Worm (Caenorhabditis elegans): ENCODE measurements around the gene ZK1290.14.

Gene ZK1290.14

ce11 chrII:7555454-7555853 lies at the start of gene ZK1290.14:
Gene ZK1290.14 (minus strand): TSS chrII:7555592.
- TF ChIP-seq him-1 (tag; optimal IDR thresholded peaks at IDR 0.05) (no peak), dao-5 (tag; optimal IDR thresholded peaks at IDR 0.05) (no peak), W03F9.2 (tag; optimal IDR thresholded peaks at IDR 0.05) (no peak)

DNA sequence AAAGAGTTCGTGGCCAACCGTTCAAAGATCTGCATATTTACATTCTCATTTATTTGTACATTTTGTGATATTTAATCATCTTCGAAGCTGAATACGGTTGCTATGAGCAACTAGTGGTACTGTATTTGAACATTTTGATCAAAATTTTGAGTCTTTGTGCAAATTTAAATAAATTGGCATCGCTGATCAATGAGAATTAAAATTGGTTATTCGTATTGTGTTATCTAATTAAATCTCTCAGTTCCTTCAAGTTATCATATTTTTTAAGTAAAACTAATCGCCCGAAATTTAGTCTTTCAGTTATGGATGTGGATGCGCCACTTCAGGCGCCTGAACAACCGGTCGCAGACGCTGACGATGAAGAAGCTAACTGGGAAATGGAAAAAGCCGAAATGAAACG lies 44.0 kb upstream of the ZK1290.14 start, which contains the start of gene npp-21:
TSS of gene npp-21 (plus strand) at position 301 of the 400 bp plus-strand sequence.
- TF ChIP-seq dao-5 (tag; optimal IDR thresholded peaks at IDR 0.05) (no peak), W03F9.2 (tag; optimal IDR thresholded peaks at IDR 0.05) (no peak), him-1 (tag; optimal IDR thresholded peaks at IDR 0.05) (no peak)

DNA sequence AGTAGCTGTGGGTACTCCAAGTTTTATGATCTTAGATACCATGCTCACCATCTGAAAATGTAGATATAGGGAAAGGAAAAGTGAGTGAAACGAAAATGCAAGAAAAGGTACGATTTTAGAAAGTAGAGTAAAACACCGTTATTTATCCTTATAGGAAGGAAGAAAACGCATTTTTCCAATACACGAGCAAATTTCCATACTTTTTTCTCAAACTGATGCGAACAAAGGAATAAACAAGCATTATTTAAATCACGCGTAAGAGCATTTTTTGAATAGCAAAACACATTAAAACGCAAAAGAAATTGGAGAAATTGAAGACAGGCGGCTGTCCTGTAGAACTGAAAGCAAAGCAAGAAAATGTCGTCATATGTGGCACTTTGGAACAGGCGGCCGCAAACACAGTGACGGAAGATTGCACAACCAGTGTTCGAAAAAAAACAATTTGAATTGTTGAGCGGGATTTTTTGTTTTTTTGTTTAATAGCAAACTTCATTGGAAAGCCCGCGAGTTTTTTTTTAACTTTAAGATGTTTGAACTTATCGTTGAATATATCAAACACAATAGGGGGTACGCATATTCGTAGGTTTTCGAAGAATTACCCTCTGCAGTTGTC lies 43.4 kb upstream of the ZK1290.14 start, which contains the start of gene pgam-5:
TSS of gene pgam-5 (minus strand) at position 51 of the 613 bp plus-strand sequence.
- no peak for TF ChIP-seq dao-5 (tag; optimal IDR thresholded peaks at IDR 0.05)
- TF ChIP-seq W03F9.2 (tag; optimal IDR thresholded peaks at IDR 0.05): no peak
- no peak for TF ChIP-seq him-1 (tag; optimal IDR thresholded peaks at IDR 0.05)

- TF ChIP-seq W03F9.2 (tag; optimal IDR thresholded peaks at IDR 0.05) (no peak), dao-5 (tag; optimal IDR thresholded peaks at IDR 0.05) (no peak), him-1 (tag; optimal IDR thresholded peaks at IDR 0.05) (no peak)
These were observed 39.4 kb upstream of the ZK1290.14 start, which contains the start of gene syd-1 for ce11 chrII:7594812-7595211. Gene syd-1 (minus strand): TSS chrII:7594912.

DNA sequence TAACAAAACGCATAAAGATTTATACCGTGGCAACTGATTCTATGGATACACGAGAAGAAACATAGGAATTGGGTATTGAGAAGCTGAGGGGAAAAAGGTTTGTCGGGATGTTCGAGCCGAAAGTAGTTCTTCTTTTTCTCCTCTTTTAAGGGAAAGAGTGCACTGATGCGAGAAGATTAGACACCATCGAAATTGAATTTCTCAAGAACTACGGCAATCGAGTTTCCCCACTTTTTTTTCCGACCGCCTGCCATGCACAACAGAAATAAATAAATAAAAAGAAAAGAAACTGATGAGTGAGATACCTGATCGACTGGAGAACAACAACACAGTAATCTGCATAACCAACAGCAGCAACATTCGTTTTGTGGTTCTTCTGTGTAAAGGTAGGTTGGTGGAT lies 38.9 kb upstream of the ZK1290.14 start:
- TF ChIP-seq W03F9.2 (tag; optimal IDR thresholded peaks at IDR 0.05): no peak

DNA sequence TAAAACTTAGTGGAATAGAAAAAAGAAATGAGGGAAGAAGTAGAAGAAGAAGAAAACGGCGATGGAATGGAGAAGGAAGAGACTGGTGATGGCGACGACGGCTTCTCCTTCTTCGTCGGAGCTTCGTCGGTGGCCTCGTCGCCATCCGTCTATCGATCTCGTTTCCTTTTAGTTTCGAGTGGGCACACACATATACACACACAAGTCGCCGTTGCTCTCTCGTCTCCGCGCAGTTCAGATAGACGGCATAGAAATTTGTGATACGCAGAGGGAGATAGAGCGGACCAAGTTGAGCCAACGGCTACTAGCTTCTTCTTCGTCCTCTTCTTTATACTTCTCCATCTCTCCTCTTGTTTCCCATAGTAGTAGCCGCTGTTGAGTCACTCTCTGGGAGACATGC lies 37.8 kb upstream of the ZK1290.14 start:
- no peak for TF ChIP-seq W03F9.2 (tag; optimal IDR thresholded peaks at IDR 0.05)
- peak; percentile 21 for TF ChIP-seq him-1 (tag; optimal IDR thresholded peaks at IDR 0.05)
- TF ChIP-seq dao-5 (tag; optimal IDR thresholded peaks at IDR 0.05): no peak

ce11 chrII:7588295-7588694 lies 32.9 kb upstream of the ZK1290.14 start:
- TF ChIP-seq dao-5 (tag; optimal IDR thresholded peaks at IDR 0.05) (no peak), W03F9.2 (tag; optimal IDR thresholded peaks at IDR 0.05) (no peak), him-1 (tag; optimal IDR thresholded peaks at IDR 0.05) (no peak)

DNA sequence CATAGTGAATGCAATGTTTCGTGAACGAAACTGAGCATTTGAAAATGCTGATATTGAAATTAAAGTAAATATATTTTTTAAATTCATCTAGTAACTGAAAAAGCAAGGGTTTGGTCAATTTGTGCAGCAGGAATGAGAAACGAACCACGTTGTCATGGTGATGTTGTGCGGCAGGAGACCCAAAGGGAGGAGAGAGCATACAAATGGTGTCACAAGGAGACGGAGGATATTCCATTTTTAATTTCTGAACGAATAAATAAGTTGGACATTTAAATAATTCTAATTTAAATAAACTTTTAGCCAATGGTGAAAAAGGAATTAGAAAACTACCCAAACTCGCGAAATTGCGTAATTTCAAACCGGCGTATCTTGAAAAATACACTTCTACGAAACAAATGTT lies 28.2 kb upstream of the ZK1290.14 start, which contains the start of gene mks-3:
TSS of gene mks-3 (minus strand) at position 101 of the 400 bp plus-strand sequence.
- TF ChIP-seq him-1 (tag; optimal IDR thresholded peaks at IDR 0.05) (no peak), dao-5 (tag; optimal IDR thresholded peaks at IDR 0.05) (no peak)

DNA sequence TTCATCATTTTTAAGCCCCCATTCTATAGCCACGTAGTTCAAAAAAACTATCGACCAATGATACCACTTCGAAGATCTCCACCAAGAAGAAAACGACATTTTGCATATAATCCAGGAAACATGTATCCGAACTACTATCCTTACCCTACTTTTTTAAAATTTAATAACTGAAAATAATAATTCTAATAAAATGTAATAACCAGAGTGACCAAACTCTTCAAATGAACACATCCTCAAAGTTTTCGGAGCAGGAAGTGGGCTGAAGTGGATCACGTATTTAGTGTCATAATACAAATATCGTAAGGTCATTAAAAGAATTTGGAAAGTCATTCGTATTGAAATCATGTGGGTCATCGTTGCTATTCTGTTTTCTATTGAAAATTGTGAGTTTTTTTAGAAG lies 22.0 kb upstream of the ZK1290.14 start, which contains the start of gene F35D2.6:
TSS of gene F35D2.6 (plus strand) at position 301 of the 400 bp plus-strand sequence.
- TF ChIP-seq dao-5 (tag; optimal IDR thresholded peaks at IDR 0.05) (no peak), him-1 (tag; optimal IDR thresholded peaks at IDR 0.05) (no peak), W03F9.2 (tag; optimal IDR thresholded peaks at IDR 0.05) (no peak)

ce11 chrII:7575614-7576013 lies 20.2 kb upstream of the ZK1290.14 start, which contains the start of gene F35D2.1:
Gene F35D2.1 (plus strand): TSS chrII:7575914.
- no peak for TF ChIP-seq dao-5 (tag; optimal IDR thresholded peaks at IDR 0.05)
- TF ChIP-seq W03F9.2 (tag; optimal IDR thresholded peaks at IDR 0.05): no peak
- TF ChIP-seq him-1 (tag; optimal IDR thresholded peaks at IDR 0.05): no peak

ce11 chrII:7574143-7574542 lies 18.8 kb upstream of the ZK1290.14 start, which contains the start of gene F35D2.2:
Gene F35D2.2 (plus strand): TSS chrII:7574443.
- TF ChIP-seq dao-5 (tag; optimal IDR thresholded peaks at IDR 0.05): no peak
- TF ChIP-seq W03F9.2 (tag; optimal IDR thresholded peaks at IDR 0.05): no peak
- no peak for TF ChIP-seq him-1 (tag; optimal IDR thresholded peaks at IDR 0.05)

- no peak for TF ChIP-seq W03F9.2 (tag; optimal IDR thresholded peaks at IDR 0.05)
- no peak for TF ChIP-seq him-1 (tag; optimal IDR thresholded peaks at IDR 0.05)
These were observed 15.4 kb upstream of the ZK1290.14 start for ce11 chrII:7570820-7571219.

DNA sequence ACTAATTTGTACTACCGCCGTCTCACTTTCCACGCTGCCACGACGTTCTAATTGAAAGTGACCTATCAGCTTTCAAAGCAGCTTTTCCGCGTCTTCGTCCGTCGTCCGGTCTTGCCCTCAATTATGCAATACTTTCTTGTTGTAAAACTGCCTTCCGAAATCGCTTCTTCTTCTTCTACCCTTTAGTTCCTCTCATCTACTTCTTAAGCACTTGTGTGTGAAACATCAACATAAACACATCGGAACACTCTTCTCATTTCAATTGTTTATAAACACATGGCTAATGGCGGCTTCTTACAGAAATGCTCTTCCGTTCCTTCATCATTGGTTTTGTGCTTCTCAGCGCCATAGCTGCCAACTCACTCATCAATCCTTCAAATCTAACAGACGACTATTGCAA lies 14.9 kb upstream of the ZK1290.14 start, which contains the start of gene F35D2.3:
TSS of gene F35D2.3 (plus strand) at position 301 of the 400 bp plus-strand sequence.
- TF ChIP-seq him-1 (tag; optimal IDR thresholded peaks at IDR 0.05) (no peak), W03F9.2 (tag; optimal IDR thresholded peaks at IDR 0.05) (no peak), dao-5 (tag; optimal IDR thresholded peaks at IDR 0.05) (no peak)

DNA sequence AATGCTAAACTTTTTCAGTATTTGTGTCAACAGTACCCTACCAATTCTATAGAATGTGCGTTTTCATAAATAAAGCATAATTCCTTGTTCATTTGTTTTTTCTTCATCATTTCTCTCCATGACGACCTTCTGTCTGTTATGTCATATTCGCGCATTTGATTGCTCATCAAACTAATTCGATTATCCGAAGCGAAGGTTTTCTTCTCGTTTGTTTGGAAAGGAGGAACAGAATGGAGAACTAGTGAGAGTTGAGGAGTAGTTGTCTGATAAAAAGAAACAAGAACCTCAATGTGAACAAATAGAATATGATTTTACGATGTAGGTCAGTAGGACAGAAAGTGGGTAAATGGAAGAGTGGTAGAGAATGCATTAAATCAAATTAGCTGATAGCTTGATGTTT lies 7.2 kb upstream of the ZK1290.14 start:
- TF ChIP-seq dao-5 (tag; optimal IDR thresholded peaks at IDR 0.05): no peak
- TF ChIP-seq him-1 (tag; optimal IDR thresholded peaks at IDR 0.05): no peak
- no peak for TF ChIP-seq W03F9.2 (tag; optimal IDR thresholded peaks at IDR 0.05)

- no peak for TF ChIP-seq W03F9.2 (tag; optimal IDR thresholded peaks at IDR 0.05)
- no peak for TF ChIP-seq him-1 (tag; optimal IDR thresholded peaks at IDR 0.05)
- no peak for TF ChIP-seq dao-5 (tag; optimal IDR thresholded peaks at IDR 0.05)
These were observed 6.1 kb upstream of the ZK1290.14 start, which contains the start of the genes ZK1290.11 and ZK1290.1 for ce11 chrII:7561494-7561893. Gene ZK1290.11 (minus strand): TSS chrII:7561594. Gene ZK1290.1 (plus strand): TSS chrII:7561764.

Data from whole organism, L4/young adult.